Fruit fly (Drosophila melanogaster): ENCODE data around the gene tra.

Gene tra

dm6 chr3L:16546159-16546558 lies 44.7 kb downstream of the tra start:
- no peak for TF ChIP-seq cyc (GFP tag; optimal IDR thresholded peaks at IDR 0.05)

dm6 chr3L:16545511-16545910 lies 45.3 kb downstream of the tra start, which contains the start of gene CG13033:
Gene CG13033, minus strand, starts transcription at chr3L:16545628.
- TF ChIP-seq Sox14 (GFP tag; optimal IDR thresholded peaks at IDR 0.05) (no peak), CG10631 (GFP tag; optimal IDR thresholded peaks at IDR 0.05) (no peak), vri (GFP tag; optimal IDR thresholded peaks at IDR 0.05) (no peak), CG6276 (GFP tag; optimal IDR thresholded peaks at IDR 0.05) (no peak), fd85E (GFP tag; optimal IDR thresholded peaks at IDR 0.05) (no peak), Ets96B (tag; optimal IDR thresholded peaks at IDR 0.05) (no peak), Hr38 (GFP tag; optimal IDR thresholded peaks at IDR 0.05) (no peak), CG3032 (tag; optimal IDR thresholded peaks at IDR 0.05) (no peak), spab (GFP tag; optimal IDR thresholded peaks at IDR 0.05) (no peak), CG10669 (GFP tag; optimal IDR thresholded peaks at IDR 0.05) (no peak)

- TF ChIP-seq spab (GFP tag; optimal IDR thresholded peaks at IDR 0.05) (no peak), Gug (GFP tag; IDR thresholded peaks at IDR 0.05) (no peak), CG6276 (GFP tag; optimal IDR thresholded peaks at IDR 0.05) (no peak), Hr39 (GFP tag; optimal IDR thresholded peaks at IDR 0.05) (no peak), Ets96B (tag; optimal IDR thresholded peaks at IDR 0.05) (no peak), ss (GFP tag; optimal IDR thresholded peaks at IDR 0.05) (no peak), CG8632 (GFP tag; optimal IDR thresholded peaks at IDR 0.05) (no peak), CG6792 (GFP tag; optimal IDR thresholded peaks at IDR 0.05) (no peak), Eip75B (GFP tag; optimal IDR thresholded peaks at IDR 0.05) (no peak), acj6 (GFP tag; optimal IDR thresholded peaks at IDR 0.05) (no peak), CG10631 (GFP tag; optimal IDR thresholded peaks at IDR 0.05) (no peak), CG9139 (GFP tag; optimal IDR thresholded peaks at IDR 0.05) (no peak), CG6163 (GFP tag; IDR thresholded peaks at IDR 0.05) (no peak), Met (GFP tag; optimal IDR thresholded peaks at IDR 0.05) (no peak), topi (GFP tag; optimal IDR thresholded peaks at IDR 0.05) (no peak), fd59A (GFP tag; optimal IDR thresholded peaks at IDR 0.05) (no peak), CG31627 (GFP tag; optimal IDR thresholded peaks at IDR 0.05) (no peak), Hr38 (GFP tag; optimal IDR thresholded peaks at IDR 0.05) (no peak), Eip78C (GFP tag) (no peak), Sox14 (GFP tag; optimal IDR thresholded peaks at IDR 0.05) (no peak)
Measured at dm6 chr3L:16544220-16544619, 46.6 kb downstream of the tra start.

- no peak for TF ChIP-seq CG16779 (tag; optimal IDR thresholded peaks at IDR 0.05)
- no peak for TF ChIP-seq Smox (GFP tag; optimal IDR thresholded peaks at IDR 0.05)
- no peak for TF ChIP-seq esn (GFP tag; optimal IDR thresholded peaks at IDR 0.05)
- TF ChIP-seq spab (GFP tag; optimal IDR thresholded peaks at IDR 0.05): no peak
- TF ChIP-seq Blimp-1 (GFP tag; optimal IDR thresholded peaks at IDR 0.05): no peak
- TF ChIP-seq svp (GFP tag): no peak
- no peak for TF ChIP-seq CG34406 (GFP tag; optimal IDR thresholded peaks at IDR 0.05)
- TF ChIP-seq dac (GFP tag; optimal IDR thresholded peaks at IDR 0.05): no peak
- no peak for TF ChIP-seq CG11294 (GFP tag; IDR thresholded peaks at IDR 0.05)
- TF ChIP-seq CG6163 (GFP tag; IDR thresholded peaks at IDR 0.05): no peak
Measured at dm6 chr3L:16542998-16543624, 47.7 kb downstream of the tra start, which contains the start of gene CG43373. Gene CG43373, minus strand, starts transcription at chr3L:16543370.

Data from whole organism, prepupa.